Worm (Caenorhabditis elegans): ENCODE measurements around the gene srlf-17.
A peak's percentile ranks its signal among the peaks of the same experiment; 100 is the strongest.

DNA sequence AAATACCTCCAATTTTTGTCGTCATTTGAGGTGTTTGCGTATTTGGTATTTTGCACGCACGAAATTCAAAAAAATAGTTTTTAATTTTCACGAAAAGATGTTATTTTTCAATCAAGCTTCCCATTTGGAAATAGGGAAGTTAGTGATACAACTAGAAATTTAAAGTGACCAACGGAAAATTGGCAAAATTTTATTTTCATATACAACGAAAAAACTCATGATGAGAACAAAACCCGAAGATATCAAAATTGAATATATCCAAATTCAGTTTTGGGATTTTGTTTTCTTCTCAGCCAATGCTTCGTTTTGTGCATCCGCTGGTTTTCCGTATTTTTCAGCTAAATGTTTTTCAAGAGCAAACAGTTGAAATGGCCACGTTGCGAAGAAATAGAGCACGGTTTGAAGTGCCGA lies 43.4 kb upstream of the srlf-17 start:
- TF ChIP-seq gei-8 (GFP tag; optimal IDR thresholded peaks at IDR 0.05) (no peak), daf-16 (GFP tag; optimal IDR thresholded peaks at IDR 0.05) (no peak), daf-16 (tag; optimal IDR thresholded peaks at IDR 0.05) (no peak), ces-1 (GFP tag; optimal IDR thresholded peaks at IDR 0.05) (no peak), nhr-11 (tag; optimal IDR thresholded peaks at IDR 0.05) (no peak), ceh-82 (tag; optimal IDR thresholded peaks at IDR 0.05) (no peak), F49E8.2 (tag; optimal IDR thresholded peaks at IDR 0.05; ENCODE audit: borderline replicate concordance) (peak; percentile 89)
